Worm (Caenorhabditis elegans) whole organism, mixed stage, embryonic: ENCODE results near the gene K09B3.1.

ENCODE experiments used
- M03D4.4 ChIP-seq: sonication (generic microtip); optimal IDR thresholded peaks from 2 replicates; lab custom pipeline; 2017; ENCODE audit warnings: mild to moderate bottlenecking, missing genetic modification characterization, missing compliant biosample characterization
- bed-3 ChIP-seq: fragments of 200-800 bp; sonication (Bioruptor generic); optimal IDR thresholded peaks from 3 replicates; lab custom pipeline; 2018; ENCODE audit warnings: mild to moderate bottlenecking, missing genetic modification characterization, moderate library complexity, missing compliant biosample characterization
- blmp-1 ChIP-seq: fragments of 150-350 bp; optimal IDR thresholded peaks from 2 replicates; lab custom pipeline; 2014; ENCODE audit warnings: missing biosample characterization, missing genetic modification characterization
- ceh-39 ChIP-seq: fragments of 150-350 bp; optimal IDR thresholded peaks from 2 replicates; lab custom pipeline; 2014; ENCODE audit warnings: missing biosample characterization, missing genetic modification characterization
- ceh-43 ChIP-seq: fragments of 200-800 bp; sonication (Bioruptor generic); optimal IDR thresholded peaks from 2 replicates; lab custom pipeline; 2018; ENCODE audit warnings: mild to moderate bottlenecking, missing genetic modification characterization, moderate library complexity, missing compliant biosample characterization
- ceh-83 ChIP-seq: fragments of 200-800 bp; sonication (Bioruptor generic); optimal IDR thresholded peaks from 2 replicates; lab custom pipeline; 2018; ENCODE audit warnings: mild to moderate bottlenecking, missing genetic modification characterization, missing compliant biosample characterization
- drap-1 ChIP-seq: fragments of 200-800 bp; sonication (Bioruptor generic); optimal IDR thresholded peaks from 3 replicates; lab custom pipeline; 2018; ENCODE audit warnings: mild to moderate bottlenecking, missing genetic modification characterization, missing compliant biosample characterization
- elt-1 ChIP-seq: sonication (generic microtip); optimal IDR thresholded peaks from 2 replicates; lab custom pipeline; 2017; ENCODE audit warnings: missing genetic modification characterization, mild to moderate bottlenecking, missing compliant biosample characterization, antibody characterized with exemption, moderate library complexity, borderline replicate concordance; ENCODE audit not compliant: insufficient read depth
- elt-3 ChIP-seq: fragments of 150-350 bp; optimal IDR thresholded peaks from 2 replicates; lab custom pipeline; 2014; ENCODE audit warnings: missing biosample characterization, missing genetic modification characterization
- flh-1 ChIP-seq: fragments of 200-800 bp; sonication (Bioruptor generic); optimal IDR thresholded peaks from 2 replicates; lab custom pipeline; 2018; ENCODE audit warnings: mild to moderate bottlenecking, missing genetic modification characterization, moderate library complexity, missing compliant biosample characterization
- ham-2 ChIP-seq: fragments of 200-800 bp; sonication (Bioruptor generic); optimal IDR thresholded peaks from 2 replicates; lab custom pipeline; 2018; ENCODE audit warnings: mild to moderate bottlenecking, missing genetic modification characterization, missing compliant biosample characterization
- hlh-1 ChIP-seq: fragments of 150-350 bp; optimal IDR thresholded peaks from 2 replicates; lab custom pipeline; 2014; ENCODE audit warnings: missing biosample characterization, missing genetic modification reagents, missing genetic modification characterization
- lin-13 ChIP-seq: fragments of 150-350 bp; optimal IDR thresholded peaks from 2 replicates; lab custom pipeline; 2014; ENCODE audit warnings: missing biosample characterization, missing genetic modification characterization
- lsy-2 ChIP-seq: fragments of 150-350 bp; optimal IDR thresholded peaks from 2 replicates; lab custom pipeline; 2014; ENCODE audit warnings: missing biosample characterization, missing genetic modification characterization
- mab-5 ChIP-seq: fragments of 150-350 bp; optimal IDR thresholded peaks from 2 replicates; lab custom pipeline; 2014; ENCODE audit warnings: missing biosample characterization, missing genetic modification characterization
- mep-1 ChIP-seq: fragments of 150-350 bp; optimal IDR thresholded peaks from 2 replicates; lab custom pipeline; 2017; ENCODE audit warnings: missing biosample characterization, missing genetic modification reagents, missing genetic modification characterization, inconsistent platforms
- mls-2 ChIP-seq: sonication (generic microtip); optimal IDR thresholded peaks from 2 replicates; lab custom pipeline; 2016; ENCODE audit warnings: mild to moderate bottlenecking, missing genetic modification characterization, moderate library complexity, missing compliant biosample characterization
- nhr-12 ChIP-seq: fragments of 150-350 bp; optimal IDR thresholded peaks from 2 replicates; lab custom pipeline; 2014; ENCODE audit warnings: missing biosample characterization, missing genetic modification characterization
- nhr-2 ChIP-seq: fragments of 150-350 bp; optimal IDR thresholded peaks from 2 replicates; lab custom pipeline; 2014; ENCODE audit warnings: missing biosample characterization, missing genetic modification characterization
- nhr-237 ChIP-seq: fragments of 150-350 bp; optimal IDR thresholded peaks from 2 replicates; lab custom pipeline; 2014; ENCODE audit warnings: missing biosample characterization, missing genetic modification characterization
- nhr-28 ChIP-seq: fragments of 150-350 bp; optimal IDR thresholded peaks from 2 replicates; lab custom pipeline; 2014; ENCODE audit warnings: missing biosample characterization, missing genetic modification characterization
- nhr-76 ChIP-seq: sonication (generic microtip); optimal IDR thresholded peaks from 2 replicates; lab custom pipeline; 2017; ENCODE audit warnings: missing biosample characterization, missing genetic modification characterization
- pha-4 ChIP-seq: fragments of 150-350 bp; optimal IDR thresholded peaks from 2 replicates; lab custom pipeline; 2018; ENCODE audit warnings: missing biosample characterization, missing genetic modification reagents, missing genetic modification characterization
- sem-2 ChIP-seq: fragments of 200-800 bp; sonication (Bioruptor generic); optimal IDR thresholded peaks from 2 replicates; lab custom pipeline; 2018; ENCODE audit warnings: mild to moderate bottlenecking, missing genetic modification characterization, missing compliant biosample characterization
- snpc-4 ChIP-seq: fragments of 150-350 bp; optimal IDR thresholded peaks from 2 replicates; lab custom pipeline; 2014; ENCODE audit warnings: missing biosample characterization, missing genetic modification characterization
- sptf-1 ChIP-seq: sonication (generic microtip); optimal IDR thresholded peaks from 2 replicates; lab custom pipeline; 2017; ENCODE audit warnings: mild to moderate bottlenecking, missing genetic modification characterization, moderate library complexity, missing compliant biosample characterization
- tbx-8 ChIP-seq: fragments of 200-800 bp; sonication (Bioruptor generic); optimal IDR thresholded peaks from 2 replicates; lab custom pipeline; 2018; ENCODE audit warnings: mild to moderate bottlenecking, missing genetic modification characterization, moderate library complexity, missing compliant biosample characterization
- unc-120 ChIP-seq: sonication (generic microtip); optimal IDR thresholded peaks from 2 replicates; lab custom pipeline; 2017; ENCODE audit warnings: missing genetic modification characterization, missing compliant biosample characterization; ENCODE audit not compliant: poor library complexity, severe bottlenecking
- unc-39 ChIP-seq: fragments of 150-350 bp; optimal IDR thresholded peaks from 2 replicates; lab custom pipeline; 2014; ENCODE audit warnings: missing biosample characterization, missing genetic modification characterization
- unc-62 ChIP-seq: fragments of 150-350 bp; optimal IDR thresholded peaks from 2 replicates; lab custom pipeline; 2014; ENCODE audit warnings: missing biosample characterization, missing genetic modification reagents, missing genetic modification characterization
- zip-8 ChIP-seq: fragments of 150-350 bp; optimal IDR thresholded peaks from 2 replicates; lab custom pipeline; 2014; ENCODE audit warnings: missing biosample characterization, missing genetic modification characterization

K09B3.1 gene

DNA sequence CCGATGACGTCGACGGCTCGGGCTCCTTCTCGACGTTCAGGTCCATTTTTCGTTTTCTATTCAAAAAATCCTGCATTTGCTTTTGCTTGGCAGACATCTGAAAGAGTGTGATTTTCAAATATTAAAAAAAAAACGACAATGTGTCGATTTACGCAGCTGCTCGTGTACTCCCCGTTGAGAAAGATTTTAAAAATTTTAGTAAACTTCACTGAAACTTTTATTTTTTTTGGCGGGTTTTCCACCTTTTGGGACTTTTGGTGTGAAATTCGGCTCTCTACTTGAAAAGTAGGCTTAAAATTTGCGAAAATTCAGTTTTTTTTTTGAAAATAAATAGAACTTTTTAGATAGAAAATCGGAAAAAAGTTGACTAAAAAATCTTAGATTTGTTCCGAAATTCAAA is 12.6 kb downstream of the K09B3.1 start, which contains the start of gene M02B7.7:
Gene M02B7.7 (minus strand): TSS at position 101 of the 400 bp plus-strand sequence.
- TF ChIP-seq zip-8 (tag; lab: Kevin White, UChicago) (no peak), lin-13 (tag; lab: Kevin White, UChicago) (no peak), lsy-2 (no peak), bed-3 (no peak), ceh-43 (GFP tag; lab: Kevin White, UChicago) (no peak), unc-39 (tag; lab: Kevin White, UChicago) (no peak), elt-3 (tag; lab: Kevin White, UChicago) (no peak), mab-5 (no peak), sptf-1 (tag; lab: Kevin White, UChicago) (no peak), mls-2 (tag; lab: Kevin White, UChicago) (no peak), nhr-28 (no peak), ceh-39 (no peak), M03D4.4 (tag; lab: Kevin White, UChicago) (no peak)

DNA sequence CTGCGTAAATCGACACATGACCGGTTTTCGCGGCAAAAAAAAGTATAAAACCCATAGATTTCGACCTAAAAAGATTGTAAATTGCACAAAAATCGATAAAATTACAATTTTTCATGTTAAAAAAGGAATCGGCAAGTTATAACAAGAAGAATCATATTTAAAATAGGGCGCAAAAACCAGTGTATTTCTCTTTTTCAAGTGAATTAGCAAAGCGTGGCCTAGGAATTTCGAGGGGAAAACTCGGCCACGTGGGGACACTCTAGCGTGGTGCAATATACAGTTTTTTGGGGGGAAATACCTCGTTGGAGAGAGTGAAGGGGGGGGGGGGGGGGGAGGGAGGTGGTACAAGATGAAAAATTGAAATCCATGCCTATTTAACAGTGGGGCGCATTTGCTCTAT is 13.0 kb downstream of the K09B3.1 start:
- TF ChIP-seq nhr-237: no peak
- no peak for TF ChIP-seq mep-1 (tag; lab: Kevin White, UChicago)
- TF ChIP-seq sptf-1 (tag; lab: Kevin White, UChicago): peak; percentile 32
- TF ChIP-seq lsy-2: no peak
- no peak for TF ChIP-seq zip-8 (tag; lab: Kevin White, UChicago)
- no peak for TF ChIP-seq blmp-1 (tag; lab: Kevin White, UChicago)
- no peak for TF ChIP-seq hlh-1 (tag; lab: Kevin White, UChicago)
- TF ChIP-seq ceh-83 (GFP tag; lab: Kevin White, UChicago): no peak
- peak; percentile 30 for TF ChIP-seq sem-2 (GFP tag; lab: Kevin White, UChicago)
- peak; percentile 5 for TF ChIP-seq tbx-8 (GFP tag; lab: Kevin White, UChicago)
- TF ChIP-seq snpc-4: no peak
- no peak for TF ChIP-seq unc-62 (GFP tag; lab: Kevin White, UChicago)
- peak; percentile 38 for TF ChIP-seq M03D4.4 (tag; lab: Kevin White, UChicago)
- peak; percentile 10 for TF ChIP-seq mls-2 (tag; lab: Kevin White, UChicago)
- no peak for TF ChIP-seq unc-120
- peak; percentile 23 for TF ChIP-seq drap-1 (GFP tag; lab: Kevin White, UChicago)
- TF ChIP-seq flh-1 (GFP tag; lab: Kevin White, UChicago): no peak
- TF ChIP-seq ham-2 (GFP tag; lab: Kevin White, UChicago): peak; percentile 13

DNA sequence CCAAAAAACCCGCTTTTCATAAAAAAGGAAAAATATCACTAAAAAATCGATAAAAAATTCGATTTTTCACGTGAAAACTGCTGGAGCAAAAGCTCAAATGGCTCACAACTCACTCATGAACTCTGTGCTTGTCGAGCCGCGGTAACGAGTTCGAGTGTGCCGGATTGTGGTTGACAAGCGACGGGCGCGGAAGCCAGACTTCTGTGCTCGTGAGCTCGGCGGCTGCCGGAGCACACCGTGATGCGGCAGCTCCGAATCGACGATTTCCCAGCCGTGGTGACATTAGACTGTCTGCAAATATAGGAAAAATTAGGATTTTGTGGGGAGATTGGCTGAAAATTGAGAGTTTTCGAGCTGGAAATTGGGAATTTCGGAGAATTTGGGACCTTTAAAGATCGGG is 18.3 kb downstream of the K09B3.1 start:
- TF ChIP-seq nhr-12 (tag; lab: Kevin White, UChicago) (no peak), unc-62 (GFP tag; lab: Kevin White, UChicago) (no peak), zip-8 (tag; lab: Kevin White, UChicago) (no peak), mep-1 (tag; lab: Kevin White, UChicago) (no peak), unc-39 (tag; lab: Kevin White, UChicago) (no peak), hlh-1 (tag; lab: Kevin White, UChicago) (no peak), bed-3 (no peak), tbx-8 (GFP tag; lab: Kevin White, UChicago) (no peak), elt-1 (no peak), pha-4 (tag; lab: Kevin White, UChicago) (no peak), nhr-76 (tag; lab: Kevin White, UChicago) (no peak), blmp-1 (tag; lab: Kevin White, UChicago) (no peak), mls-2 (tag; lab: Kevin White, UChicago) (no peak), M03D4.4 (tag; lab: Kevin White, UChicago) (no peak)

DNA sequence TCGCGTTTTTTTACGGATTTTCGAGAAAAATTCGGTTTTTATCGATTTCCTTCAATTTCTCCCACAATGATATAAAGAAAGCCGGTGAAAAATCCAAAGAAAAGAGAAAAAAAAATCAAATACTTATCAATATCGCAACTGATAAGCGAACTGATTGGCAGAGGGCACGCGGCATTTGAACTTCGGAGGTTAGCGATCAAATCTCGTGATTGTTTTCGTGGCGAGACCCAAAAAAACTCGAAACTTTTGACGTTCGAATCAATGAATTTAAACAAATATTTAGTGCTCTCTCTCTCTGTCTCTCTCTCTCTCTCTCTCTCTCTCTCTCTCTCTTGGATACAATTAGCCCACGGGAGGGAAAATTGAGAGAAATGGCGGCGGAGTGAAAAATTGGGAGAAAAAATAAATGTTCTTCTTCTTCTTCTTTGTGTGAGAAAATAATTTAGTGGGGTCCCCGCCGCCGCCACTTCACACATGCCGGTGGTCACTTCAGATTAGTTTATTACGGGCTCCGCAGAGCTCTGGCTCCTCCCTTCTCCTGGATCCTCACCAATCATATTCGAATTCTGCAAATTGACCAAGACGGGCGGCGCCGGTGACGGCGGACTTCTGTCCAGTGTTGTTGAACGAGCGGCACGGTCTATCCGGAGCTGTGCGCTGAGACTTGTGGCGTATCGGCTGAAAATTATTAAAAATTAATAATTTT is 20.2 kb downstream of the K09B3.1 start:
- no peak for TF ChIP-seq nhr-28

DNA sequence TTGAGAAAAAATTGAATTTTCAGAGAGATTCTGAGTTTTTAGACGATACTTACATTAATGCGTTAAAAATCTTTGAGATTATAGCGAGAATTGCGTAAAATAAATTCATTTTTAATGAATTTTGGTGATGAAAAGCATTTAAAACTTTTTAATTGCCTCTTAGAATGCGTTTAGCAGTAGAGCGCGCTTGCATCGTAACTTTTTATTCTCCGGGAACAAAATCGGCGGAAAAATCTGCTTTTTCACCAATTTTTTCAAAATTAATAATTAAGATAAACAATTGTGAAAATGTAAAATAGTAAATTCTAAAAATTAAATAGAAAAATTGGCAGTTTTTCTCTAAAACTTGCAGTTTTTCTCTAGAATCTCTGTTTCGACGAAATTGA is 20.7 kb downstream of the K09B3.1 start:
- TF ChIP-seq nhr-2 (tag; lab: Kevin White, UChicago) (no peak), zip-8 (tag; lab: Kevin White, UChicago) (no peak), pha-4 (tag; lab: Kevin White, UChicago) (no peak), tbx-8 (GFP tag; lab: Kevin White, UChicago) (no peak), lin-13 (tag; lab: Kevin White, UChicago) (no peak), mep-1 (tag; lab: Kevin White, UChicago) (no peak), blmp-1 (tag; lab: Kevin White, UChicago) (no peak), nhr-28 (no peak), elt-1 (no peak), flh-1 (GFP tag; lab: Kevin White, UChicago) (no peak), unc-120 (no peak)
